Worm (Caenorhabditis elegans): Measurements from ENCODE around the gene ttr-32.

ttr-32 gene

DNA sequence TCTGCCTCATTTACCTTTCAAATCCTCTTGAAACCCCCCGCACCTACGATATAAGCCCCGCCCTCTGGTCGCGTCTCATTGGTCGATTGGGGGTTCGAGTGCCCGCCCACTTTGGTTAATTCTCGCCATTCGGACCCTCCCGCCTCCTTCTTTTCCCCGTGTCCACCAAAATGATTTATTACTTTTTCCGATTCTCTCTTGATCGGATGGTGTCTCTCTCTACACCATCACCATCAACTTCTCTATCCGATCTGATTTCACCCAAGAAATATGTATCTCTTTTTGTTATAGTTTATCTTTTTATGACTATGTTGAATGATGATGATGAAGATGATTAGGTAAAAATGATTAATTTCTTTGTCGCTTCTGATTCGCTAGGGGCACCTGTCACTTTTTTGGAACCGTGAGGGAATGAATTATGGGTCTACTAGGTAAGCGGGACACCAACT lies 11.5 kb upstream of the ttr-32 start:
- no peak for TF ChIP-seq T22C8.4 (GFP tag; IDR thresholded peaks at IDR 0.05)
- TF ChIP-seq med-1 (GFP tag; optimal IDR thresholded peaks at IDR 0.05; ENCODE audit: insufficient read depth): no peak
- no peak for TF ChIP-seq ztf-29 (GFP tag; IDR thresholded peaks at IDR 0.05)
- TF ChIP-seq ztf-23 (GFP tag; IDR thresholded peaks at IDR 0.05): no peak
- TF ChIP-seq flt-1 (GFP tag; IDR thresholded peaks at IDR 0.05): no peak
- TF ChIP-seq tab-1 (GFP tag; IDR thresholded peaks at IDR 0.05): no peak
- no peak for TF ChIP-seq ref-1 (GFP tag; conservative IDR thresholded peaks at IDR 0.05)
- TF ChIP-seq cog-1 (tag; optimal IDR thresholded peaks at IDR 0.05): no peak
- no peak for TF ChIP-seq klf-2 (GFP tag; conservative IDR thresholded peaks at IDR 0.05)

DNA sequence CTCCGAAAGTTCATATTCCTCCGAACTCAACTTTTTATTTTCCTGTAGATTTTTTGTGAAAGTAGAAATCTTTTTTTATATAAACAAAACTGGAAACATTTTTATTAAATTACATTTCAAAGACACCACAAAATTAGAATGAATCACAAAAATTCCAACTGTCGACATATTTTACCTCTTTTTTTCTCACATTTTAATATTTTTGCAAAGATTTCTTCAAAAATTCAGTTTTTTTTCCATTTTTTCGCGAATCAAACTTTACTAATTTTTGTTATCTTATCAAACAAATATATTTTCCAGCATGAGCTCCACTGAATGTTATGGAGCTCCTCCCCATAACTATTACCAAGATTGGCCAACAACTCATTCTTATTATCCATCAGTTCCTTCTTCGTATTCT lies 10.9 kb upstream of the ttr-32 start, which contains the start of gene ceh-13:
TSS of gene ceh-13 (plus strand) at position 301 of the 400 bp plus-strand sequence.
- TF ChIP-seq flt-1 (GFP tag; IDR thresholded peaks at IDR 0.05): no peak
- no peak for TF ChIP-seq med-1 (GFP tag; optimal IDR thresholded peaks at IDR 0.05; ENCODE audit: insufficient read depth)
- no peak for TF ChIP-seq klf-2 (GFP tag; conservative IDR thresholded peaks at IDR 0.05)
- no peak for TF ChIP-seq cog-1 (tag; optimal IDR thresholded peaks at IDR 0.05)
- TF ChIP-seq tab-1 (GFP tag; IDR thresholded peaks at IDR 0.05): no peak
- no peak for TF ChIP-seq ztf-23 (GFP tag; IDR thresholded peaks at IDR 0.05)
- TF ChIP-seq ztf-29 (GFP tag; IDR thresholded peaks at IDR 0.05): no peak
- no peak for TF ChIP-seq ref-1 (GFP tag; conservative IDR thresholded peaks at IDR 0.05)
- no peak for TF ChIP-seq T22C8.4 (GFP tag; IDR thresholded peaks at IDR 0.05)

DNA sequence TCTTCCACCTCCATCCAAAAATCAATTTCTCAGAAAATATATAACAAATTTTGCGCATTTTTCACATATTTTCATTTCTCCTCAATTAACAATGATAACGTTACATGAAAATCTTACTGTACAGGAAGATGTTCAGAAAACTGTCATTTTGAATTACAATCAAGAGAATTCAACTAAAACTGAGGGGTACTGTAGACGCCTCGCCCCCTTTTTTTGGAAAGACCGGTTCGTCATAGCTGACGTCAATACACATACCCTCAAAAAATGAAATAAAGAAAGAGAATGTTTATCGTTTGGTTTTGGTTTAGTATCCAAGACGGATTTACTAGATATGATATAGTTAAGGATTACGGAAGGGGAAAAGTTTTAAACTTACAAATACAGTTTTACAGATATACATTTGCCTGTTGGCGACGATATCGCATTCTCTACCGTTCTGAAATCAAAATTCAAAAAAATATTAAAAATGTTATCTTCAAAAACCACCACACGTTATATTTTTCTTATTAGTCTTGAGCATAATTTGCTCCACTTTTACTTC lies 8.2 kb upstream of the ttr-32 start:
- TF ChIP-seq T22C8.4 (GFP tag; IDR thresholded peaks at IDR 0.05): no peak
- TF ChIP-seq flt-1 (GFP tag; IDR thresholded peaks at IDR 0.05): no peak
- no peak for TF ChIP-seq med-1 (GFP tag; optimal IDR thresholded peaks at IDR 0.05; ENCODE audit: insufficient read depth)
- TF ChIP-seq ztf-29 (GFP tag; IDR thresholded peaks at IDR 0.05): no peak
- no peak for TF ChIP-seq klf-2 (GFP tag; conservative IDR thresholded peaks at IDR 0.05)
- TF ChIP-seq ref-1 (GFP tag; conservative IDR thresholded peaks at IDR 0.05): no peak
- no peak for TF ChIP-seq cog-1 (tag; optimal IDR thresholded peaks at IDR 0.05)
- TF ChIP-seq tab-1 (GFP tag; IDR thresholded peaks at IDR 0.05): no peak
- TF ChIP-seq ztf-23 (GFP tag; IDR thresholded peaks at IDR 0.05): no peak

DNA sequence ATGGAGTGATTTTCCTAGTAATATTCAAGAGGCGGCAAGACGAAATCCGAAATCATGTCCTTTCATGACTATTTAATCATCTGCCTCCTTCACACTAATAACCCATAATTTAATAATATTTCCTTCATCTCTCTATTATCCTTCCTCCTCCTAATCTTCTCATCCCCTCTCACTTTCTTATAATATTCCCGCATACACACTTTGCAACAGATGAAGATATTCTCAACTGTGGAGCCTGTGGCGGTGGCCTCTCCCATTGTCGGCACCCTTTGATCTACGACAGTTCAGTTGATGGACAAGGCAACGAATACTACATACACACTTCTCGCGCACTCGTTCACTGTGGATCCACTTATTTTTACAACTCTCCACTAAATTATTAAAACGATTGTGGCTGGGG lies 7.6 kb upstream of the ttr-32 start:
- TF ChIP-seq ztf-23 (GFP tag; IDR thresholded peaks at IDR 0.05) (no peak), cog-1 (tag; optimal IDR thresholded peaks at IDR 0.05) (no peak), ztf-29 (GFP tag; IDR thresholded peaks at IDR 0.05) (no peak)

DNA sequence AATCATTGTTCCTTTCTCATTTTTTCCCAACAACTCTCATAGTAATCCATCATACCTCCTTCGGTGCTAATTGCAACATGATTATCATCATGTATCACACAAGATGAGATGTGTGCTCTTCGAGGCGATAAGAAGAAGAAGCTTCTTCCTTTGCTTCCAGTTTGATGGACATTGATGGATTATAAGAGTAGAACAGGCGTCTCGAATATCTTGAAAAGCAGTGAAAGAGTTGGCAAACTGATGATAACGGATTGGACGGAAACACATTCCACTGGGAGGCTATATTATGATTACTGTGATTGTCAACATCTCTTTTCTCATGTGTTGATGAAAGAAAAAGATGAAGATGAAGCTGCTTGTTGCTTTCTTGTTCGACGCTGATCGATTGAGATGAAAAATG lies 6.3 kb upstream of the ttr-32 start:
- TF ChIP-seq med-1 (GFP tag; optimal IDR thresholded peaks at IDR 0.05; ENCODE audit: insufficient read depth): no peak

DNA sequence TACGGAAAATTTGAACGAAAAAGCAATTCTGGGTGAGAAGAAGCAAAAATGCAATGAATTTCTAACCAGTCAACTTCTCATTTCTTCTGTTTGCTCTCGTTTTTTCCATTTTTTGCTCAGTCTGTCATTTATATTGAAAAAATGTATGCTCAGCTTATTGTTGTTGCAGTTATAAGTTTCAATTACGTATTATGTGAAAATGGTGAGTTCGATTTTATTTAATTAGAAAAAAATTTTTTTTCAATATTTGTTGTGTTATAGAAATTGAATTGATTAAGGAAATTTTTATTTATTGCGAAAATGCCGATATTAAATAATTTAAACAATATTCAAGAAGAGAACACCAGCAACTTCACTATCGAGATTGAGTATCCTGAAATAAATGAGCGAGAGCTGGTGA lies 4.3 kb upstream of the ttr-32 start, which contains the start of gene lgc-12:
TSS of gene lgc-12 (plus strand) at position 301 of the 400 bp plus-strand sequence.
- TF ChIP-seq med-1 (GFP tag; optimal IDR thresholded peaks at IDR 0.05; ENCODE audit: insufficient read depth): no peak
- no peak for TF ChIP-seq T22C8.4 (GFP tag; IDR thresholded peaks at IDR 0.05)
- no peak for TF ChIP-seq flt-1 (GFP tag; IDR thresholded peaks at IDR 0.05)
- no peak for TF ChIP-seq tab-1 (GFP tag; IDR thresholded peaks at IDR 0.05)
- no peak for TF ChIP-seq klf-2 (GFP tag; conservative IDR thresholded peaks at IDR 0.05)
- no peak for TF ChIP-seq cog-1 (tag; optimal IDR thresholded peaks at IDR 0.05)

DNA sequence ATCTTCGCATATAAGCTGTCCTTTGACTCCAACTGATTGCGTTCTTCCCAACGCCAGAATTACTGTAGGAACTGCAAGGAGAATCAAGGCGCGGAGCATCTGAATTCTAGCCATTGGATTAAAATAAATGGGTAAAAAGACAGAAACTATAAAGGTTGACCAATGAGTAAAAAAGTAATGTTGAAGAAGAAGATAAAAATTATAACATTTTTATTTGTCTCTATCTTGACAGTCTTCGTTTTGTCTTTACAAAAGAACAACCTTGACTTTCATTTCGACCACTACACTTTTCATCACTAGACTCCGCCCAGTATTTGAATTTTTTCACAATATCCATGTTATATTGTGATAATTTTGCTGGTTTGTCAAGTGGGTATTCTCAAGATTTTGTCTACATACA lies 964 bp upstream of the ttr-32 start, which contains the start of gene ttr-8:
TSS of gene ttr-8 (minus strand) at position 101 of the 400 bp plus-strand sequence.
- TF ChIP-seq T22C8.4 (GFP tag; IDR thresholded peaks at IDR 0.05) (no peak), tab-1 (GFP tag; IDR thresholded peaks at IDR 0.05) (no peak), klf-2 (GFP tag; conservative IDR thresholded peaks at IDR 0.05) (no peak), flt-1 (GFP tag; IDR thresholded peaks at IDR 0.05) (no peak), ref-1 (GFP tag; conservative IDR thresholded peaks at IDR 0.05) (no peak), cog-1 (tag; optimal IDR thresholded peaks at IDR 0.05) (no peak), med-1 (GFP tag; optimal IDR thresholded peaks at IDR 0.05; ENCODE audit: insufficient read depth) (no peak), ztf-29 (GFP tag; IDR thresholded peaks at IDR 0.05) (no peak), ztf-23 (GFP tag; IDR thresholded peaks at IDR 0.05) (no peak)

DNA sequence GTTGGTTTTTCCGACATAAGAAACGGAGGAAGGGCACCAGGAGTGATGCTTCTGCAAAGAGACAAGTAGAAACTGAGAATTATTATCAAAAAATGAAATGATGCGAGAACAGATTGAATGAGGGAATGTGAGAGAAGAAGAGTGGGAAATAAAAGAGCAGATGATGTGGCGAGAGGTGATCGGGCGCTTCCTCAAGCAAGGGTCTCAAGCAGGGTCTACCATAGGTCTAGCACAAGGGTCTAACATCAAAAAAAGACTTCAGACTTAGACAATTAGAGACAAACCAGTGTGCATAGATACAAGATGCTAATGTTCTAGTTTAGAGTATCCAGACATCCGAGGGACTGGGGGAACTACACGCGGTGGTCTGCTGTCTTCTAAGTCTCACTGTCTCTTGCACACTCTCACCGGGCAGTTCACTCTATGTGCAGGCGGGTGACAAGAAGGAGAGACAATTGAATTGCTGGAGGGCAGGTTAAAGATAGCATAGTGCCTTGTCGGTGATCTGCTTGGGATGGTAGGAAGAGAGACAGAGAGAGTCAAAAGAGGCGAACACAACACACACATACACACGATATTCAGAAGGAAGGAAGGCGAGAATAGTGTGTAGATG lies 4.0 kb downstream of the ttr-32 start, which contains the start of gene R13A5.7:
TSS of gene R13A5.7 (minus strand) at position 51 of the 613 bp plus-strand sequence.
- TF ChIP-seq ref-1 (GFP tag; conservative IDR thresholded peaks at IDR 0.05) (no peak), ztf-29 (GFP tag; IDR thresholded peaks at IDR 0.05) (no peak), med-1 (GFP tag; optimal IDR thresholded peaks at IDR 0.05; ENCODE audit: insufficient read depth) (no peak), T22C8.4 (GFP tag; IDR thresholded peaks at IDR 0.05) (no peak), cog-1 (tag; optimal IDR thresholded peaks at IDR 0.05) (peak; percentile 18), ztf-23 (GFP tag; IDR thresholded peaks at IDR 0.05) (no peak), flt-1 (GFP tag; IDR thresholded peaks at IDR 0.05) (peak; percentile 18; the same call in 1 of the 2 replicates)

DNA sequence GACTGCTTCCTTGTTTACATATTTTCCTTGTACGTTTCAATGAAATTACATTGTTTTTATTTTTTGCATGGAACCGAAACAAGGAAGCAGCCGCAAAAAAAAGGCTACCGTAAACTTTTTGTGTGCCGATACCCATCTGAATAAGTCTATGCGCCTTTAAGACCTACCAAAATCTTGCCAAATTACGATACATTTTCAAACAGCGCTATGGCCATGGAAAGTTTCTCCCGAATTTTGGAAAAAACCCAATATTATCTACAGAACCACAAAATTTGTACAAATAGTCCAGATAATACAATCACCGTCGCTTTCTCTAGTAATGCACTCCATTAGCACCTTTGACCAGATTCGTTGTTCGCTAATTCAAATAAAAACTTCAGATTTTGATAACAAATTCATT lies 5.5 kb downstream of the ttr-32 start:
- TF ChIP-seq ref-1 (GFP tag; conservative IDR thresholded peaks at IDR 0.05) (no peak), tab-1 (GFP tag; IDR thresholded peaks at IDR 0.05) (no peak), T22C8.4 (GFP tag; IDR thresholded peaks at IDR 0.05) (no peak), flt-1 (GFP tag; IDR thresholded peaks at IDR 0.05) (no peak), klf-2 (GFP tag; conservative IDR thresholded peaks at IDR 0.05) (no peak), ztf-23 (GFP tag; IDR thresholded peaks at IDR 0.05) (no peak), ztf-29 (GFP tag; IDR thresholded peaks at IDR 0.05) (no peak), med-1 (GFP tag; optimal IDR thresholded peaks at IDR 0.05; ENCODE audit: insufficient read depth) (no peak), cog-1 (tag; optimal IDR thresholded peaks at IDR 0.05) (no peak)
